Fruit fly (Drosophila melanogaster) whole organism, embryonic: Measurements from ENCODE around the gene Sas-4.
A peak's percentile ranks its signal among the peaks of the same experiment; 100 is the strongest.

Experiments used
- CG6765 ChIP-seq: fragments of 200-800 bp; sonication (Bioruptor generic); optimal IDR thresholded peaks from 3 replicates; lab custom pipeline; 2017; ENCODE audit warnings: missing biosample characterization, mild to moderate bottlenecking, missing genetic modification characterization
- CG9727 ChIP-seq: fragments of 200-800 bp; sonication (Bioruptor generic); optimal IDR thresholded peaks from 3 replicates; lab custom pipeline; 2017; ENCODE audit warnings: missing biosample characterization, mild to moderate bottlenecking, missing genetic modification characterization
- Dip2 ChIP-seq: fragments of 200-800 bp; sonication (Bioruptor generic); IDR thresholded peaks from 2 replicates; pipeline ENCODE4 v1.3.6; 2022; ENCODE audit warnings: missing biosample characterization, missing genetic modification characterization
- HmgZ ChIP-seq: fragments of 200-800 bp; sonication (Bioruptor generic); optimal IDR thresholded peaks from 2 replicates; lab custom pipeline; 2018; ENCODE audit warnings: missing biosample characterization, mild to moderate bottlenecking, missing genetic modification characterization
- Sin3A ChIP-seq: fragments of >200 bp; optimal IDR thresholded peaks from 2 replicates; lab custom pipeline; 2018
- Sox100B ChIP-seq: fragments of 200-800 bp; sonication (Bioruptor generic); optimal IDR thresholded peaks from 3 replicates; lab custom pipeline; 2018; ENCODE audit warnings: missing biosample characterization, mild to moderate bottlenecking, missing genetic modification characterization
- btn ChIP-seq: fragments of 200-800 bp; sonication (Bioruptor generic); optimal IDR thresholded peaks from 2 replicates; lab custom pipeline; 2016; ENCODE audit warnings: missing biosample characterization, missing genetic modification characterization
- ci ChIP-seq: fragments of 200-800 bp; sonication (Bioruptor generic); IDR thresholded peaks from 3 replicates; pipeline ENCODE4 v1.3.6; 2022; ENCODE audit warnings: missing biosample characterization, missing genetic modification characterization
- crc ChIP-seq: fragments of 200-800 bp; sonication (Bioruptor generic); optimal IDR thresholded peaks from 2 replicates; lab custom pipeline; 2016; ENCODE audit warnings: missing biosample characterization, missing genetic modification characterization
- ftz-f1 ChIP-seq: fragments of 200-800 bp; sonication (Bioruptor generic); optimal IDR thresholded peaks from 2 replicates; lab custom pipeline; 2016; ENCODE audit warnings: missing biosample characterization, missing genetic modification characterization
- fu2 ChIP-seq: fragments of 200-800 bp; sonication (Bioruptor generic); optimal IDR thresholded peaks from 2 replicates; lab custom pipeline; 2016; ENCODE audit warnings: missing biosample characterization, missing genetic modification characterization
- slou ChIP-seq: fragments of 200-800 bp; sonication (Bioruptor generic); optimal IDR thresholded peaks from 3 replicates; lab custom pipeline; 2016; ENCODE audit warnings: missing biosample characterization, missing genetic modification characterization

DNA sequence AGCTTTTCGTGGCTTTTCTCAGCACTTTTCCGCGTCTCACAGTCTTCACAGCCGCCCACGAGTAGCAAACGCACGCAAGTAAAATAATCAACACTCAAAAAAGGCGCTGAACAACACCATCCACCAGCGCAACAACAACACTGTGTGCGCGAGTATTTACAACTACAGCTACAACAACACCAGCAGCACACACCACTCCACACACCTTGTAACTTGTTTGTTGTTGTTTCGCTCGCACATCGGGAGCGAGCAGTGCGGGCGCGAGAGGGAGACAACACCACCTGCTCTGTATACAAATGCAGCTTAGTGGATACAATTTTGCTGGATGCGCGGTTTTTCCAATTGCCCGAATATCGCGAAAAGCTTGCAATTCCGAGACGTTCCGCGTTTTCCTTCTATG is 27.5 kb upstream of the Sas-4 start:
- TF ChIP-seq HmgZ (peak; percentile 30), CG6765 (no peak), Dip2 (GFP tag; lab: Robert Waterston, UW) (no peak), ftz-f1 (peak; percentile 80), Sin3A (lab: Kevin White, UChicago) (no peak), CG9727 (no peak), crc (GFP tag; lab: Kevin White, UChicago) (no peak), fu2 (GFP tag; lab: Kevin White, UChicago) (no peak), ci (peak; percentile 66), Sox100B (GFP tag; lab: Kevin White, UChicago) (no peak), slou (no peak), btn (GFP tag; lab: Kevin White, UChicago) (no peak)
